Worm (Caenorhabditis elegans) whole organism, L3 larva: ENCODE data around the gene aqp-3.

Experiments used
- R02D3.7 ChIP-seq: fragments of 150-350 bp; optimal IDR thresholded peaks from 2 replicates; lab custom pipeline; 2014; ENCODE audit warnings: missing biosample characterization, missing genetic modification characterization
- ZK546.5 ChIP-seq: sonication (generic microtip); optimal IDR thresholded peaks from 2 replicates; lab custom pipeline; 2017; ENCODE audit warnings: missing biosample characterization, missing genetic modification characterization
- ceh-16 ChIP-seq: sonication (generic microtip); optimal IDR thresholded peaks from 2 replicates; lab custom pipeline; 2017; ENCODE audit warnings: missing biosample characterization, missing genetic modification characterization
- ceh-28 ChIP-seq: fragments of 150-350 bp; optimal IDR thresholded peaks from 2 replicates; lab custom pipeline; 2014; ENCODE audit warnings: missing biosample characterization, missing genetic modification reagents, missing genetic modification characterization
- daf-12 ChIP-seq: fragments of 150-350 bp; optimal IDR thresholded peaks from 2 replicates; lab custom pipeline; 2014; ENCODE audit warnings: missing biosample characterization, missing genetic modification reagents, missing genetic modification characterization
- egl-27 ChIP-seq: sonication (generic microtip); optimal IDR thresholded peaks from 4 replicates; lab custom pipeline; 2017; ENCODE audit warnings: missing biosample characterization, missing genetic modification reagents, missing genetic modification characterization
- egl-5 ChIP-seq: fragments of 150-350 bp; optimal IDR thresholded peaks from 2 replicates; lab custom pipeline; 2017; ENCODE audit warnings: missing biosample characterization, missing genetic modification reagents, missing genetic modification characterization, inconsistent platforms
- elt-1 ChIP-seq: fragments of 150-350 bp; optimal IDR thresholded peaks from 2 replicates; lab custom pipeline; 2014; ENCODE audit warnings: missing biosample characterization, missing genetic modification characterization
- elt-2 ChIP-seq: sonication (generic microtip); optimal IDR thresholded peaks from 2 replicates; lab custom pipeline; 2016; ENCODE audit warnings: missing genetic modification reagents, mild to moderate bottlenecking, missing genetic modification characterization, missing compliant biosample characterization
- elt-3 ChIP-seq, 3 experiments: fragments of 150-350 bp in 1 of 3; sonication (generic microtip) in 2 of 3; optimal IDR thresholded peaks; 2 replicates in 2 of 3; 4 replicates in 1 of 3; lab custom pipeline; 2014 to 2017; ENCODE audit warnings: missing biosample characterization in 3 of 3, missing genetic modification characterization in 3 of 3
- eor-1 ChIP-seq, 2 experiments: fragments of 150-350 bp; optimal IDR thresholded peaks; 2 replicates each; lab custom pipeline; 2014 to 2018; ENCODE audit warnings: missing biosample characterization in 2 of 2, missing genetic modification characterization in 2 of 2
- fkh-10 ChIP-seq: sonication (generic microtip); optimal IDR thresholded peaks from 2 replicates; lab custom pipeline; 2017; ENCODE audit warnings: missing biosample characterization, missing genetic modification reagents, missing genetic modification characterization
- fkh-2 ChIP-seq: fragments of 150-350 bp; optimal IDR thresholded peaks from 2 replicates; lab custom pipeline; 2014; ENCODE audit warnings: missing biosample characterization, missing genetic modification reagents, missing genetic modification characterization
- fos-1 ChIP-seq: fragments of 150-350 bp; optimal IDR thresholded peaks from 2 replicates; lab custom pipeline; 2014; ENCODE audit warnings: missing biosample characterization, missing genetic modification characterization
- jun-1 ChIP-seq: fragments of 150-350 bp; optimal IDR thresholded peaks from 2 replicates; lab custom pipeline; 2014; ENCODE audit warnings: missing biosample characterization, missing genetic modification reagents, missing genetic modification characterization
- lin-15B ChIP-seq: fragments of 150-350 bp; optimal IDR thresholded peaks from 2 replicates; lab custom pipeline; 2014; ENCODE audit warnings: missing biosample characterization, missing genetic modification characterization
- lin-39 ChIP-seq: fragments of 150-350 bp; optimal IDR thresholded peaks from 2 replicates; lab custom pipeline; 2018; ENCODE audit warnings: missing biosample characterization, missing genetic modification reagents, missing genetic modification characterization
- lsy-12 ChIP-seq: sonication (generic microtip); optimal IDR thresholded peaks from 2 replicates; lab custom pipeline; 2016; ENCODE audit warnings: mild to moderate bottlenecking, missing genetic modification characterization, missing compliant biosample characterization
- mdl-1 ChIP-seq: fragments of 150-350 bp; optimal IDR thresholded peaks from 2 replicates; lab custom pipeline; 2014; ENCODE audit warnings: missing biosample characterization, missing genetic modification characterization
- mml-1 ChIP-seq: fragments of 150-350 bp; sonication (generic microtip); optimal IDR thresholded peaks from 3 replicates; lab custom pipeline; 2014; ENCODE audit warnings: missing biosample characterization, missing genetic modification characterization
- nfya-1 ChIP-seq: sonication (generic microtip); optimal IDR thresholded peaks from 2 replicates; lab custom pipeline; 2017; ENCODE audit warnings: missing genetic modification characterization, mild to moderate bottlenecking, missing compliant biosample characterization, antibody characterized with exemption, moderate library complexity; ENCODE audit not compliant: insufficient read depth
- nhr-11 ChIP-seq: fragments of 150-350 bp; optimal IDR thresholded peaks from 2 replicates; lab custom pipeline; 2014; ENCODE audit warnings: missing biosample characterization, missing genetic modification characterization
- nhr-12 ChIP-seq: fragments of 150-350 bp; optimal IDR thresholded peaks from 2 replicates; lab custom pipeline; 2014; ENCODE audit warnings: missing biosample characterization, missing genetic modification characterization
- nhr-23 ChIP-seq: fragments of 150-350 bp; optimal IDR thresholded peaks from 2 replicates; lab custom pipeline; 2014; ENCODE audit warnings: missing biosample characterization, missing genetic modification reagents, missing genetic modification characterization
- nhr-237 ChIP-seq: fragments of 150-350 bp; optimal IDR thresholded peaks from 2 replicates; lab custom pipeline; 2014; ENCODE audit warnings: missing biosample characterization, missing genetic modification characterization
- nhr-25 ChIP-seq: sonication (generic microtip); optimal IDR thresholded peaks from 2 replicates; lab custom pipeline; 2017; ENCODE audit warnings: missing biosample characterization, missing genetic modification characterization
- nhr-28 ChIP-seq: fragments of 150-350 bp; optimal IDR thresholded peaks from 2 replicates; lab custom pipeline; 2014; ENCODE audit warnings: missing biosample characterization, missing genetic modification characterization
- nhr-67 ChIP-seq: fragments of 150-350 bp; optimal IDR thresholded peaks from 2 replicates; lab custom pipeline; 2014; ENCODE audit warnings: missing biosample characterization, missing genetic modification characterization
- nhr-76 ChIP-seq: fragments of 150-350 bp; sonication (generic microtip); optimal IDR thresholded peaks from 5 replicates; lab custom pipeline; 2014; ENCODE audit warnings: missing biosample characterization, missing genetic modification characterization
- nhr-77 ChIP-seq: fragments of 150-350 bp; optimal IDR thresholded peaks from 2 replicates; lab custom pipeline; 2014; ENCODE audit warnings: missing biosample characterization, missing genetic modification characterization
- pha-4 ChIP-seq: fragments of 150-350 bp; optimal IDR thresholded peaks from 2 replicates; lab custom pipeline; 2014; ENCODE audit warnings: missing biosample characterization, missing genetic modification reagents, missing genetic modification characterization
- sea-2 ChIP-seq: fragments of 150-350 bp; sonication (generic microtip); optimal IDR thresholded peaks from 4 replicates; lab custom pipeline; 2014; ENCODE audit warnings: missing biosample characterization, missing genetic modification reagents, missing genetic modification characterization
- skn-1 ChIP-seq: fragments of 150-350 bp; optimal IDR thresholded peaks from 2 replicates; lab custom pipeline; 2014; ENCODE audit warnings: missing biosample characterization, missing genetic modification characterization
- snpc-4 ChIP-seq: fragments of 150-350 bp; optimal IDR thresholded peaks from 2 replicates; lab custom pipeline; 2014; ENCODE audit warnings: missing biosample characterization, missing genetic modification characterization
- tbx-2 ChIP-seq: sonication (generic microtip); optimal IDR thresholded peaks from 2 replicates; lab custom pipeline; 2016; ENCODE audit warnings: mild to moderate bottlenecking, missing genetic modification characterization, missing compliant biosample characterization
- unc-39 ChIP-seq: sonication (generic microtip); optimal IDR thresholded peaks from 4 replicates; lab custom pipeline; 2017; ENCODE audit warnings: missing biosample characterization, missing genetic modification characterization
- unc-62 ChIP-seq: fragments of 150-350 bp; sonication (generic microtip); optimal IDR thresholded peaks from 4 replicates; lab custom pipeline; 2014; ENCODE audit warnings: missing biosample characterization, missing genetic modification reagents, missing genetic modification characterization
- zag-1 ChIP-seq: fragments of 150-350 bp; optimal IDR thresholded peaks from 2 replicates; lab custom pipeline; 2014; ENCODE audit warnings: missing biosample characterization, missing genetic modification characterization
- ztf-11 ChIP-seq: fragments of 150-350 bp; optimal IDR thresholded peaks from 2 replicates; lab custom pipeline; 2014; ENCODE audit warnings: missing biosample characterization, missing genetic modification characterization
- ztf-4 ChIP-seq: fragments of 150-350 bp; optimal IDR thresholded peaks from 2 replicates; lab custom pipeline; 2014; ENCODE audit warnings: missing biosample characterization, missing genetic modification characterization

Gene aqp-3

DNA sequence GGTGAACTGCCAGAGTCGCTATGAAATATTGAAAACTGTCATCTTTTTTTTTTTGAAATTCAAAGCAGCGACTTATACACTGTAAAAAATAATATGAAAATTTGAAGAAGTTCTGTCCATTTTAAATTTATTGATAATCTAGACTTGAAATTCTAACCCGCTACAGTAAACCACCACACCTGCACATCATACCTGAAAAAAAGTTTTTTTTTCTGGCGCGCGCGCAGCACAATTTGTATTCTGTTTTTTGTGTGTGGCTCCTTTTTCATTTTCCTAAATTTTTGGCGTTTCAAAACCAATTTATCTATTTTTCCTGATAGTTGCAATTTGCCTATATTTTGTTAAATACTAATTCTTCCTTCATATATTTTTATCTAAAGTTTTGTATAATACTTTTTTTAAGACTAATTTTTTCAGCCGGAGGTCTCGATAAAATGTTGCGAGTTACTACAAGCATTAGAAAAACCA lies 19.3 kb upstream of the aqp-3 start, which contains the start of gene cyb-2.1:
Gene cyb-2.1 (plus strand): TSS at position 418 of the 468 bp plus-strand sequence.
- no peak for TF ChIP-seq elt-3 (tag; optimal IDR thresholded peaks at IDR 0.05; lab: Kevin White, UChicago)
- no peak for TF ChIP-seq nhr-76 (tag; lab: Kevin White, UChicago)
- TF ChIP-seq nhr-67 (tag; lab: Kevin White, UChicago) = no peak
- TF ChIP-seq R02D3.7 (tag; lab: Kevin White, UChicago) = no peak
- TF ChIP-seq sea-2 (GFP tag; lab: Kevin White, UChicago) = no peak
- no peak for TF ChIP-seq nhr-28 (tag; lab: Kevin White, UChicago)
- no peak for TF ChIP-seq zag-1 (tag; lab: Kevin White, UChicago)
- no peak for TF ChIP-seq nhr-77 (tag; lab: Kevin White, UChicago)
- no peak for TF ChIP-seq nhr-237 (tag; lab: Kevin White, UChicago)
- no peak for TF ChIP-seq lin-15B
- no peak for TF ChIP-seq egl-5 (tag; lab: Kevin White, UChicago)
- no peak for TF ChIP-seq ZK546.5 (tag; lab: Kevin White, UChicago)
- TF ChIP-seq daf-12 (tag; lab: Kevin White, UChicago) = no peak
- TF ChIP-seq unc-62 = no peak
- TF ChIP-seq mdl-1 (tag; lab: Kevin White, UChicago) = no peak
- TF ChIP-seq nhr-23 (tag; lab: Kevin White, UChicago) = no peak
- TF ChIP-seq lin-39 (tag; lab: Kevin White, UChicago) = no peak

ce11 chrIV:10981761-10982160 lies 15.5 kb upstream of the aqp-3 start, which contains the start of gene Y43E12A.2:
Gene Y43E12A.2, plus strand, starts transcription at chrIV:10982061.
- TF ChIP-seq jun-1 (no peak), pha-4 (tag; lab: Kevin White, UChicago) (peak; percentile 14)

DNA sequence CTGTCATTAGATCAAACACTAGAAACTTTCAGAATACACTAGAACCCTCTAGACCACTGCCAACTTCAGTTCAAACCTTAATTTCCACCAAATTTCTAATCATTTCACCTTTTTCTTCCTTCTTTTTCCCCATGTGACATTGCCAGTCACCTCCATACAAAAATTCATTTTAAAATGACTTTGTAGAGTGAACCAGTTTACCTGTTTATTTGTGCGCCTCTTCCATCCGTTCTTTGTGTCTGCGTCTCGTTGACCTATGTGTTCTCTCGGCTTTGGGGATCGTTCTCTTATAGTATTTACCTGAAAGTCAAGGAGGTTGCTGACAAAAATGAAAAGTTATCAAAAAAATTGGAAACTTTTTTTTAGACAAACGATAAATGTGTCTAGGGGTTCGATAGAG lies 14.4 kb upstream of the aqp-3 start:
- TF ChIP-seq ceh-28 (tag; lab: Kevin White, UChicago) (no peak), nhr-25 (tag; lab: Kevin White, UChicago) (peak; percentile 6), pha-4 (tag; lab: Kevin White, UChicago) (peak; percentile 38), elt-2 (tag; lab: Kevin White, UChicago) (peak; percentile 17)

DNA sequence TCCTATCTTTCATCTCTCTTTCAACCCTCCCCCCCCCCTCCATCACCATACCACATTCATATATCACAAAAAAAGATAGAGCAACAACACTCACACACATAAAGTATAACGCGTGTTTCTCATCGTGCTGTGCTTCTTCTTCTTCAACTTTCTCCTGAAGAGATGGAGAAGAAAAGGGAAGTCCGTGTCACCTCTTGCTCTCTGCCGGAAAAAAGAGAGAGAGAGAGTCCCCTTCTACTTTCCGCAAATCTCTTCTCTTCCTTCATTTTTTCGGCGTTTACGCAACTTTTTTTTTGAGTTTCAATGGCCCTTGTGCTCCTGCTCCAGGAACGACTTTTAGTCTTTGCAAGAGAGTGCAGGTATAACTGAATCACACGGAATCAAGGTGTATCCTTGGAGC lies 13.4 kb upstream of the aqp-3 start:
- TF ChIP-seq fkh-10 (GFP tag; lab: Kevin White, UChicago) (peak; percentile 53), fos-1 (tag; lab: Kevin White, UChicago) (no peak), tbx-2 (no peak), nfya-1 (tag; lab: Kevin White, UChicago) (peak; percentile 30), lin-39 (tag; lab: Kevin White, UChicago) (peak; percentile 34), eor-1 (tag; optimal IDR thresholded peaks at IDR 0.05; lab: Kevin White, UChicago) (no peak), egl-5 (tag; lab: Kevin White, UChicago) (peak; percentile 12)

ce11 chrIV:10978641-10979040 lies 12.4 kb upstream of the aqp-3 start:
- TF ChIP-seq lin-15B (no peak), nhr-25 (tag; lab: Kevin White, UChicago) (peak; percentile 61)

DNA sequence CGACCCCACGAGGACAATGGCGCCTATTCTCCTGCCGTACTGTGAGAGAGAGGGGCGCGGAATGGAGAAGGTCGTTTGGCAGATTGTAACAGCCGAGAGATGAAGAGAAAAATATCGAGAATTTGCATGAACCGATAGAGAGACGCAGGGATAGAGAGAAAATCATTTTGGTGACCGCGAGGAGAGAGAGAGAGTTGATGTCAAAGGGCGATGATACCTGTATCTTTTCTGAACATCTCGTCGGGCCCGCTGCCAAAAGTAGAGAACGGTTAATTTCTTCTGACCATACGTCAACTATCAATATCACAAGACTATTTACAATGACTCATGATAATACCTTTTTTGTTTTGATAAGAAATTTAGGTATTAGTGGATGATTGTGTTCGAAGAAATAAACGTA lies 9.7 kb upstream of the aqp-3 start:
- TF ChIP-seq egl-5 (tag; lab: Kevin White, UChicago) (no peak), mdl-1 (tag; lab: Kevin White, UChicago) (peak; percentile 53), nhr-25 (tag; lab: Kevin White, UChicago) (peak; percentile 95), ceh-28 (tag; lab: Kevin White, UChicago) (peak; percentile 21), ceh-16 (tag; lab: Kevin White, UChicago) (no peak), elt-3 (tag; optimal IDR thresholded peaks at IDR 0.05; lab: Kevin White, UChicago) (no peak), mml-1 (no peak), nhr-12 (tag; lab: Kevin White, UChicago) (no peak), egl-27 (tag; lab: Kevin White, UChicago) (no peak), daf-12 (tag; lab: Kevin White, UChicago) (no peak), nhr-28 (tag; lab: Kevin White, UChicago) (no peak), fkh-10 (GFP tag; lab: Kevin White, UChicago) (no peak), eor-1 (tag; optimal IDR thresholded peaks at IDR 0.05; lab: Kevin White, UChicago) (no peak), lsy-12 (tag; lab: Kevin White, UChicago) (no peak), elt-2 (tag; lab: Kevin White, UChicago) (peak; percentile 44), ztf-11 (tag; lab: Kevin White, UChicago) (no peak), skn-1 (tag; lab: Kevin White, UChicago) (no peak), sea-2 (GFP tag; lab: Kevin White, UChicago) (no peak), nhr-11 (no peak), ztf-4 (tag; lab: Kevin White, UChicago) (no peak), jun-1 (no peak), fos-1 (tag; lab: Kevin White, UChicago) (no peak), nhr-23 (tag; lab: Kevin White, UChicago) (peak; percentile 46), unc-39 (tag; lab: Kevin White, UChicago) (no peak), elt-1 (tag; lab: Kevin White, UChicago) (peak; percentile 73), unc-62 (no peak), fkh-2 (tag; lab: Kevin White, UChicago) (no peak), nfya-1 (tag; lab: Kevin White, UChicago) (peak; percentile 24), nhr-237 (tag; lab: Kevin White, UChicago) (no peak), snpc-4 (tag; lab: Kevin White, UChicago) (no peak), zag-1 (tag; lab: Kevin White, UChicago) (no peak)
